Fruit fly (Drosophila melanogaster): ENCODE results near the gene CG5418.

CG5418 gene

dm6 chr2L:12472988-12473387 lies 19.9 kb upstream of the CG5418 start:
- TF ChIP-seq Sry-δ (GFP tag; optimal IDR thresholded peaks at IDR 0.05) = peak; percentile 38
- TF ChIP-seq NfI (GFP tag; optimal IDR thresholded peaks at IDR 0.05) = no peak
- TF ChIP-seq Optix (GFP tag; IDR thresholded peaks at IDR 0.05) = no peak
- peak; percentile 29; the same call in 1 of the 3 replicates for TF ChIP-seq row (GFP tag; IDR thresholded peaks at IDR 0.05)
- TF ChIP-seq CG16813 (GFP tag; IDR thresholded peaks at IDR 0.05; ENCODE audit: partially characterized antibody) = no peak
- TF ChIP-seq CG4404 (GFP tag; IDR thresholded peaks at IDR 0.05) = no peak
- no peak for TF ChIP-seq Meics (GFP tag; optimal IDR thresholded peaks at IDR 0.05)
- TF ChIP-seq H15 (GFP tag; IDR thresholded peaks at IDR 0.05) = no peak
- TF ChIP-seq CG4282 (GFP tag; optimal IDR thresholded peaks at IDR 0.05) = no peak
- no peak for TF ChIP-seq zen2 (GFP tag; IDR thresholded peaks at IDR 0.05; ENCODE audit: partially characterized antibody)
- TF ChIP-seq Bgb (GFP tag; IDR thresholded peaks at IDR 0.05; ENCODE audit: partially characterized antibody) = no peak
- 0 out of 2 replicates have a peak, but pooled peaks have one; percentile 15 for TF ChIP-seq CG5953 (GFP tag; IDR thresholded peaks at IDR 0.05)
- no peak for TF ChIP-seq gsb-n (tag; optimal IDR thresholded peaks at IDR 0.05)
- TF ChIP-seq HLHmδ (GFP tag; optimal IDR thresholded peaks at IDR 0.05) = no peak
- TF ChIP-seq Oli (tag; optimal IDR thresholded peaks at IDR 0.05) = no peak
- TF ChIP-seq sug (tag; optimal IDR thresholded peaks at IDR 0.05) = no peak
- TF ChIP-seq sens (GFP tag) = peak; percentile 35
- TF ChIP-seq cad (GFP tag; optimal IDR thresholded peaks at IDR 0.05) = no peak
- TF ChIP-seq sima (GFP tag; optimal IDR thresholded peaks at IDR 0.05) = no peak
- TF ChIP-seq cg (GFP tag; optimal IDR thresholded peaks at IDR 0.05) = no peak
- no peak for TF ChIP-seq ara (GFP tag; IDR thresholded peaks at IDR 0.05)
- TF ChIP-seq tin (GFP tag; optimal IDR thresholded peaks at IDR 0.05) = no peak
- TF ChIP-seq eve (GFP tag; optimal IDR thresholded peaks at IDR 0.05) = no peak
- 0 out of 3 replicates have a peak, but pooled peaks have one; percentile 22 for TF ChIP-seq CG34224 (GFP tag; IDR thresholded peaks at IDR 0.05; ENCODE audit: partially characterized antibody)
- no peak for TF ChIP-seq CG15601 (tag; optimal IDR thresholded peaks at IDR 0.05)
- no peak for TF ChIP-seq CG30431 (GFP tag; optimal IDR thresholded peaks at IDR 0.05)
- no peak for TF ChIP-seq CG34422 (GFP tag; IDR thresholded peaks at IDR 0.05)
- peak; percentile 83 for TF ChIP-seq zen (tag; optimal IDR thresholded peaks at IDR 0.05)
- peak in 1 of 2 experiments; percentile 42 for TF ChIP-seq insv (GFP tag; optimal IDR thresholded peaks at IDR 0.05)
- TF ChIP-seq CG33213 (GFP tag; optimal IDR thresholded peaks at IDR 0.05) = no peak
- no peak for TF ChIP-seq CG17829 (tag; optimal IDR thresholded peaks at IDR 0.05)
- TF ChIP-seq jumu (GFP tag; optimal IDR thresholded peaks at IDR 0.05) = no peak
- no peak for TF ChIP-seq CG1233 (GFP tag; optimal IDR thresholded peaks at IDR 0.05)
- no peak for TF ChIP-seq CG12769 (tag; optimal IDR thresholded peaks at IDR 0.05)
- no peak for TF ChIP-seq D (optimal IDR thresholded peaks at IDR 0.05)
- no peak for TF ChIP-seq D (GFP tag; optimal IDR thresholded peaks at IDR 0.05)
- no peak for TF ChIP-seq Stat92E (GFP tag; optimal IDR thresholded peaks at IDR 0.05)
- no peak for TF ChIP-seq crp (GFP tag; optimal IDR thresholded peaks at IDR 0.05)
- TF ChIP-seq CG5180 (GFP tag; optimal IDR thresholded peaks at IDR 0.05) = no peak
- no peak for TF ChIP-seq abd-A (tag; optimal IDR thresholded peaks at IDR 0.05)
- TF ChIP-seq CG12236 (GFP tag; optimal IDR thresholded peaks at IDR 0.05) = no peak
- TF ChIP-seq CG7357 (GFP tag; IDR thresholded peaks at IDR 0.05) = no peak
- no peak for TF ChIP-seq mld (GFP tag; IDR thresholded peaks at IDR 0.05; ENCODE audit: partially characterized antibody)
- TF ChIP-seq Deaf1 (tag; optimal IDR thresholded peaks at IDR 0.05) = no peak
- peak; percentile 48; the same call in 2 of the 4 replicates for TF ChIP-seq Dll (GFP tag; IDR thresholded peaks at IDR 0.05; ENCODE audit: partially characterized antibody)
- no peak for TF ChIP-seq trh (GFP tag; optimal IDR thresholded peaks at IDR 0.05)
- no peak for TF ChIP-seq CG13894 (tag; optimal IDR thresholded peaks at IDR 0.05)
- peak; percentile 51 for TF ChIP-seq BEAF-32 (GFP tag; optimal IDR thresholded peaks at IDR 0.05)
- TF ChIP-seq CG4820 (GFP tag; optimal IDR thresholded peaks at IDR 0.05) = no peak
- 0 out of 2 replicates have a peak, but pooled peaks have one; percentile 21 for TF ChIP-seq Awh (GFP tag; IDR thresholded peaks at IDR 0.05)
